Worm (Caenorhabditis elegans): ENCODE results near the gene K07F5.7.
A peak's percentile ranks its signal among the peaks of the same experiment; 100 is the strongest.

DNA sequence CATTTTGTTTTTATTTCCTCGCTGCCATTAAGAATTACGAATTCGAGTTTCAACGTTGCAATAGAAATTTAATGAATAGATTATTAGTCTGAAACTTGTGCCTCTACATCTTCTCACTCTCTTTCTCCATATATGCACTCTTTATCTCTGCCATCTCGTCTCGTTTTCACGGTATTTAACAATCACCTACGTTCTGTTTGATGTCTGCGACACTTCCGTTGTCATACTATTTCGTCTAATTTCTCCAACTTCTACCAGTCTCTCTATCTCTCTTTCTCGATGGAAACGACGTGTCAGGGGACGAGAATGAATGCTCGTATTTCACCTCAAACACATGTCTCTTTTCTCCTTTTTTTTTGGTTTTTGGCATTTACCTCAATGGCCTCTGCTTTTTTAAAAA is 25.9 kb upstream of the K07F5.7 start:
- peak; percentile 36 for TF ChIP-seq ama-1 (optimal IDR thresholded peaks at IDR 0.05)
- TF ChIP-seq lsy-2 (tag; optimal IDR thresholded peaks at IDR 0.05): peak in 1 of 2 experiments; percentile 56
- TF ChIP-seq ztf-4 (tag; optimal IDR thresholded peaks at IDR 0.05): no peak
- TF ChIP-seq nhr-237 (tag; optimal IDR thresholded peaks at IDR 0.05): no peak
